Worm (Caenorhabditis elegans): Measurements from ENCODE around the gene K06A4.7.

ce11 chrV:9471675-9472074 lies 19.6 kb downstream of the K06A4.7 start, which contains the start of gene flp-6:
- TF ChIP-seq unc-62 (GFP tag; optimal IDR thresholded peaks at IDR 0.05) (no peak), lsy-2 (tag; optimal IDR thresholded peaks at IDR 0.05) (no peak), nhr-12 (tag; optimal IDR thresholded peaks at IDR 0.05) (no peak), egl-27 (tag; optimal IDR thresholded peaks at IDR 0.05) (no peak), nhr-77 (tag; optimal IDR thresholded peaks at IDR 0.05) (no peak), nhr-25 (tag; optimal IDR thresholded peaks at IDR 0.05) (no peak), mab-5 (tag; optimal IDR thresholded peaks at IDR 0.05) (no peak), unc-55 (GFP tag; optimal IDR thresholded peaks at IDR 0.05) (no peak)
